Worm (Caenorhabditis elegans) whole organism, L4 larva: ENCODE measurements around the gene cec-1.
"Not testable (repeated sequence)": the region's sequence is repeated elsewhere in the genome, so short reads cannot be mapped to it uniquely, and the experiment has no call there.

Experiments used
- D1046.2 ChIP-seq: fragments of 200-800 bp; sonication (Bioruptor generic); IDR thresholded peaks from 2 replicates; pipeline ENCODE4 v1.3.6; 2022; ENCODE audit warnings: missing genetic modification characterization, missing compliant biosample characterization
- F10B5.3 ChIP-seq: sonication (generic microtip); optimal IDR thresholded peaks from 2 replicates; lab custom pipeline; 2016; ENCODE audit warnings: mild to moderate bottlenecking, missing genetic modification characterization, missing compliant biosample characterization
- ces-1 ChIP-seq: fragments of 150-350 bp; sonication (generic microtip); optimal IDR thresholded peaks from 4 replicates; lab custom pipeline; 2014; ENCODE audit warnings: missing biosample characterization, missing genetic modification reagents, missing genetic modification characterization
- daf-8 ChIP-seq: fragments of 200-800 bp; sonication (Bioruptor generic); IDR thresholded peaks from 2 replicates; pipeline ENCODE4 v1.3.6; 2022; ENCODE audit warnings: missing genetic modification characterization, missing compliant biosample characterization
- egl-43 ChIP-seq: fragments of 200-800 bp; sonication (Bioruptor generic); IDR thresholded peaks from 2 replicates; pipeline ENCODE4 v1.3.6; 2022; ENCODE audit warnings: missing genetic modification reagents, missing genetic modification characterization, missing compliant biosample characterization
- nhr-11 ChIP-seq: fragments of 150-350 bp; optimal IDR thresholded peaks from 2 replicates; lab custom pipeline; 2014; ENCODE audit warnings: missing biosample characterization, missing genetic modification characterization
- tag-97 ChIP-seq: fragments of 200-800 bp; sonication (Bioruptor generic); IDR thresholded peaks from 2 replicates; pipeline ENCODE4 v1.3.6; 2022; ENCODE audit warnings: missing genetic modification characterization, missing compliant biosample characterization
- unc-62 ChIP-seq, 3 experiments: fragments of 150-350 bp in 1 of 3; sonication (generic microtip); optimal IDR thresholded peaks in 2 of 3; peaks in 1 of 3; 1 replicate in 1 of 3; 2 replicates in 2 of 3; lab custom pipeline; 2014 to 2017; ENCODE audit warnings: missing biosample characterization in 3 of 3, missing genetic modification characterization in 3 of 3, missing genetic modification reagents in 3 of 3, missing genotype in 1 of 3
- zag-1 ChIP-seq: fragments of 150-350 bp; optimal IDR thresholded peaks from 2 replicates; lab custom pipeline; 2014; ENCODE audit warnings: missing biosample characterization, missing genetic modification characterization
- zip-2 ChIP-seq: fragments of 150-350 bp; optimal IDR thresholded peaks from 2 replicates; lab custom pipeline; 2014; ENCODE audit warnings: missing biosample characterization, missing genetic modification characterization
- ztf-11 ChIP-seq: fragments of 150-350 bp; optimal IDR thresholded peaks from 2 replicates; lab custom pipeline; 2014; ENCODE audit warnings: missing biosample characterization, missing genetic modification characterization
- ztf-7 ChIP-seq: fragments of 150-350 bp; optimal IDR thresholded peaks from 2 replicates; lab custom pipeline; 2014; ENCODE audit warnings: missing biosample characterization, missing genetic modification characterization

ce11 chrIII:8441298-8441697, 15.2 kb downstream of the cec-1 start:
- TF ChIP-seq nhr-11 (tag; lab: Kevin White, UChicago); ztf-11 (tag; lab: Kevin White, UChicago); daf-8 (GFP tag; lab: Robert Waterston, UW); F10B5.3; unc-62 (GFP tag; optimal IDR thresholded peaks at IDR 0.05 in 1 of 2; lab: Kevin White, UChicago); unc-62 (tag; optimal IDR thresholded peaks at IDR 0.05; lab: Kevin White, UChicago); tag-97 (GFP tag; lab: Robert Waterston, UW); egl-43 (GFP tag; lab: Robert Waterston, UW); zag-1 (tag; lab: Kevin White, UChicago); ces-1; zip-2 (tag; lab: Kevin White, UChicago); ztf-7 (tag; lab: Kevin White, UChicago): not testable (repeated sequence)
- 0 out of 2 replicates have a peak, but pooled peaks have one; percentile 16 for TF ChIP-seq D1046.2 (GFP tag; lab: Robert Waterston, UW)
